Fruit fly (Drosophila melanogaster): ENCODE measurements around the gene CG14105.

dm6 chr3L:13476070-13476469 lies 49.6 kb upstream of the CG14105 start:
- TF ChIP-seq psq (optimal IDR thresholded peaks at IDR 0.05) (no peak), CG8478 (optimal IDR thresholded peaks at IDR 0.05) (no peak), Dll (optimal IDR thresholded peaks at IDR 0.05) (no peak), EcR (GFP tag; optimal IDR thresholded peaks at IDR 0.05) (no peak), usp (GFP tag; optimal IDR thresholded peaks at IDR 0.05) (no peak), pan (optimal IDR thresholded peaks at IDR 0.05) (no peak)

Measured in whole organism.